Fruit fly (Drosophila melanogaster) whole organism, embryonic: ENCODE data around the gene CG18132.

Experiments used
- Atf6 ChIP-seq: fragments of 200-800 bp; sonication (Bioruptor generic); IDR thresholded peaks from 2 replicates; pipeline ENCODE4 v1.3.6; 2022; ENCODE audit warnings: missing biosample characterization, missing genetic modification characterization
- B-H1 ChIP-seq: fragments of 200-800 bp; sonication (Bioruptor generic); IDR thresholded peaks from 3 replicates; pipeline ENCODE4 v1.3.6; 2022; ENCODE audit warnings: missing biosample characterization, missing genetic modification characterization
- BtbVII ChIP-seq: fragments of 200-800 bp; sonication (Bioruptor generic); optimal IDR thresholded peaks from 3 replicates; lab custom pipeline; 2017; ENCODE audit warnings: missing biosample characterization, mild to moderate bottlenecking, missing genetic modification characterization
- C15 ChIP-seq: fragments of 200-800 bp; sonication (Bioruptor generic); IDR thresholded peaks from 3 replicates; pipeline ENCODE4 v1.3.6; 2022; ENCODE audit warnings: missing biosample characterization, missing genetic modification characterization
- CG13624 ChIP-seq: fragments of 200-800 bp; sonication (Bioruptor generic); optimal IDR thresholded peaks from 2 replicates; lab custom pipeline; 2016; ENCODE audit warnings: missing biosample characterization, missing genetic modification characterization
- CG14441 ChIP-seq: fragments of 200-800 bp; sonication (Bioruptor generic); IDR thresholded peaks from 2 replicates; pipeline ENCODE4 v1.3.6; 2022; ENCODE audit warnings: missing biosample characterization, missing genetic modification characterization
- CG15696 ChIP-seq: fragments of 200-800 bp; sonication (Bioruptor generic); optimal IDR thresholded peaks from 2 replicates; lab custom pipeline; 2019; ENCODE audit warnings: missing biosample characterization, mild to moderate bottlenecking, missing genetic modification characterization, moderate library complexity
- CG2712 ChIP-seq: fragments of 200-800 bp; optimal IDR thresholded peaks from 3 replicates; lab custom pipeline; 2019; ENCODE audit warnings: missing biosample characterization, mild to moderate bottlenecking, missing genetic modification characterization, moderate library complexity
- CG31224 ChIP-seq: fragments of 200-800 bp; sonication (Bioruptor generic); IDR thresholded peaks from 2 replicates; pipeline ENCODE4 v1.3.6; 2022; ENCODE audit warnings: missing biosample characterization, missing genetic modification characterization
- CG5245 ChIP-seq: fragments of 200-800 bp; sonication (Bioruptor generic); optimal IDR thresholded peaks from 3 replicates; lab custom pipeline; 2016; ENCODE audit warnings: missing biosample characterization, missing genetic modification characterization
- CG8281 ChIP-seq: fragments of 200-800 bp; sonication (Bioruptor generic); optimal IDR thresholded peaks from 2 replicates; lab custom pipeline; 2018; ENCODE audit warnings: missing biosample characterization, mild to moderate bottlenecking, missing genetic modification characterization, moderate library complexity
- CG8388 ChIP-seq: fragments of 200-800 bp; sonication (Bioruptor generic); optimal IDR thresholded peaks from 2 replicates; lab custom pipeline; 2019; ENCODE audit warnings: missing biosample characterization, mild to moderate bottlenecking, missing genetic modification characterization, moderate library complexity
- CHES-1-like ChIP-seq: fragments of 200-800 bp; sonication (Bioruptor generic); optimal IDR thresholded peaks from 2 replicates; lab custom pipeline; 2016; ENCODE audit warnings: missing biosample characterization, missing genetic modification characterization
- Chrac-16 ChIP-seq: fragments of 200-800 bp; sonication (Bioruptor generic); optimal IDR thresholded peaks from 3 replicates; lab custom pipeline; 2016; ENCODE audit warnings: missing biosample characterization, missing genetic modification characterization
- CoRest ChIP-seq: fragments of 200-800 bp; sonication (Bioruptor generic); optimal IDR thresholded peaks from 3 replicates; lab custom pipeline; 2018; ENCODE audit warnings: missing biosample characterization, mild to moderate bottlenecking, missing genetic modification characterization, moderate library complexity
- D19B ChIP-seq: fragments of 200-800 bp; sonication (Bioruptor generic); optimal IDR thresholded peaks from 2 replicates; lab custom pipeline; 2017; ENCODE audit warnings: missing biosample characterization, mild to moderate bottlenecking, missing genetic modification characterization
- Deaf1 ChIP-seq: fragments of 200-800 bp; optimal IDR thresholded peaks from 3 replicates; lab custom pipeline; 2019; ENCODE audit warnings: missing biosample characterization, mild to moderate bottlenecking, missing genetic modification characterization, moderate library complexity
- Dfd ChIP-seq, 2 experiments: fragments of >200 bp; optimal IDR thresholded peaks; 2 replicates each; lab custom pipeline; 2017; ENCODE audit warnings: missing biosample characterization in 2 of 2, missing genetic modification characterization in 2 of 2
- Dip3 ChIP-seq: fragments of 200-800 bp; sonication (Bioruptor generic); optimal IDR thresholded peaks from 3 replicates; lab custom pipeline; 2016; ENCODE audit warnings: missing biosample characterization, missing genetic modification characterization
- Drgx ChIP-seq: fragments of 200-800 bp; sonication (Bioruptor generic); IDR thresholded peaks from 2 replicates; pipeline ENCODE4 v1.3.6; 2022; ENCODE audit warnings: missing biosample characterization, missing genetic modification characterization
- H2.0 ChIP-seq: fragments of 200-800 bp; sonication (Bioruptor generic); IDR thresholded peaks from 2 replicates; pipeline ENCODE4 v1.3.6; 2022; ENCODE audit warnings: missing biosample characterization, missing genetic modification characterization
- HHEX ChIP-seq: fragments of 200-800 bp; sonication (Bioruptor generic); optimal IDR thresholded peaks from 3 replicates; lab custom pipeline; 2017; ENCODE audit warnings: missing biosample characterization, mild to moderate bottlenecking, missing genetic modification characterization, missing genetic modification reagents
- HLH3B ChIP-seq: fragments of 200-800 bp; sonication (Bioruptor generic); IDR thresholded peaks from 2 replicates; pipeline ENCODE4 v1.3.6; 2022; ENCODE audit warnings: missing biosample characterization, missing genetic modification characterization
- MESR4 ChIP-seq: fragments of 200-800 bp; sonication (Bioruptor generic); optimal IDR thresholded peaks from 2 replicates; lab custom pipeline; 2018; ENCODE audit warnings: missing biosample characterization, mild to moderate bottlenecking, missing genetic modification characterization, moderate library complexity
- NC2α ChIP-seq: fragments of 200-800 bp; sonication (Bioruptor generic); optimal IDR thresholded peaks from 2 replicates; lab custom pipeline; 2016; ENCODE audit warnings: missing biosample characterization, missing genetic modification characterization
- ac ChIP-seq: fragments of 200-800 bp; sonication (Bioruptor generic); optimal IDR thresholded peaks from 3 replicates; lab custom pipeline; 2017; ENCODE audit warnings: missing biosample characterization, mild to moderate bottlenecking, missing genetic modification characterization
- az2 ChIP-seq: fragments of 200-800 bp; sonication (Bioruptor generic); optimal IDR thresholded peaks from 3 replicates; lab custom pipeline; 2016; ENCODE audit warnings: missing biosample characterization, missing genetic modification characterization
- ewg ChIP-seq: fragments of 200-800 bp; sonication (Bioruptor generic); optimal IDR thresholded peaks from 3 replicates; lab custom pipeline; 2017; ENCODE audit warnings: mild to moderate bottlenecking, missing biosample characterization, missing genetic modification reagents, missing genetic modification characterization
- fu2 ChIP-seq: fragments of 200-800 bp; sonication (Bioruptor generic); optimal IDR thresholded peaks from 2 replicates; lab custom pipeline; 2016; ENCODE audit warnings: missing biosample characterization, missing genetic modification characterization
- hkb ChIP-seq, 2 experiments: fragments of 200-800 bp in 1 of 2; fragments of >200 bp in 1 of 2; sonication (Bioruptor generic) in 1 of 2; IDR thresholded peaks in 1 of 2; optimal IDR thresholded peaks in 1 of 2; 2 replicates each; pipeline versions ENCODE4 v1.3.6 to Lab custom; 2017 to 2022; ENCODE audit warnings: missing biosample characterization in 1 of 2, missing genetic modification characterization in 1 of 2
- klu ChIP-seq: fragments of 200-800 bp; sonication (Bioruptor generic); IDR thresholded peaks from 2 replicates; pipeline ENCODE4 v1.3.6; 2022; ENCODE audit warnings: missing biosample characterization, missing genetic modification characterization
- onecut ChIP-seq: fragments of 200-800 bp; sonication (Bioruptor generic); IDR thresholded peaks from 2 replicates; pipeline ENCODE4 v1.3.6; 2022; ENCODE audit warnings: missing biosample characterization, missing genetic modification characterization
- pb ChIP-seq: fragments of 200-800 bp; sonication (Bioruptor generic); optimal IDR thresholded peaks from 3 replicates; lab custom pipeline; 2016; ENCODE audit warnings: missing biosample characterization, missing genetic modification characterization
- pita ChIP-seq: fragments of 200-800 bp; sonication (Bioruptor generic); optimal IDR thresholded peaks from 2 replicates; lab custom pipeline; 2017; ENCODE audit warnings: missing biosample characterization, mild to moderate bottlenecking, missing genetic modification characterization
- prd ChIP-seq, 3 experiments: fragments of >200 bp in 2 of 3; fragments of 200-800 bp in 1 of 3; sonication (Bioruptor generic) in 1 of 3; optimal IDR thresholded peaks in 2 of 3; IDR thresholded peaks in 1 of 3; 2 replicates in 2 of 3; 3 replicates in 1 of 3; pipeline versions ENCODE4 v1.3.6 to Lab custom; 2017 to 2022; ENCODE audit warnings: missing biosample characterization in 1 of 3, missing genetic modification characterization in 1 of 3
- pzg ChIP-seq: fragments of 200-800 bp; sonication (Bioruptor generic); optimal IDR thresholded peaks from 3 replicates; lab custom pipeline; 2018; ENCODE audit warnings: missing biosample characterization, mild to moderate bottlenecking, missing genetic modification characterization, moderate library complexity
- sens ChIP-seq: fragments of 200-800 bp; sonication (Bioruptor generic); peaks from one replicate; lab custom pipeline; 2016; ENCODE audit warnings: missing biosample characterization, missing genetic modification characterization
- shn ChIP-seq: fragments of 200-800 bp; sonication (Bioruptor generic); optimal IDR thresholded peaks from 3 replicates; lab custom pipeline; 2016; ENCODE audit warnings: missing biosample characterization, missing genetic modification characterization
- tin ChIP-seq: fragments of 200-800 bp; sonication (Bioruptor generic); optimal IDR thresholded peaks from 3 replicates; lab custom pipeline; 2016; ENCODE audit warnings: missing biosample characterization, missing genetic modification characterization
- trh ChIP-seq: fragments of 200-800 bp; sonication (Bioruptor generic); optimal IDR thresholded peaks from 2 replicates; lab custom pipeline; 2016; ENCODE audit warnings: missing biosample characterization, missing genetic modification characterization
- unpg ChIP-seq: fragments of 200-800 bp; sonication (Bioruptor generic); optimal IDR thresholded peaks from 3 replicates; lab custom pipeline; 2018; ENCODE audit warnings: missing biosample characterization, mild to moderate bottlenecking, missing genetic modification characterization, moderate library complexity
- zen ChIP-seq: fragments of 200-800 bp; sonication (Bioruptor generic); optimal IDR thresholded peaks from 3 replicates; lab custom pipeline; 2018; ENCODE audit warnings: missing biosample characterization, mild to moderate bottlenecking, missing genetic modification characterization, moderate library complexity

Gene CG18132

dm6 chr2L:1547860-1548259 lies 30.6 kb upstream of the CG18132 start:
- TF ChIP-seq pita (GFP tag; lab: Kevin White, UChicago) (no peak), sens (GFP tag; lab: Kevin White, UChicago) (peak; percentile 30), CG8281 (tag; lab: Kevin White, UChicago) (peak; percentile 94)

- TF ChIP-seq Drgx (GFP tag; lab: Robert Waterston, UW) (peak; percentile 30; the same call in 1 of the 2 replicates), HHEX (GFP tag; lab: Kevin White, UChicago) (no peak), BtbVII (GFP tag; lab: Kevin White, UChicago) (no peak), CG31224 (no peak)
Measured at dm6 chr2L:1538132-1538531, 20.9 kb upstream of the CG18132 start.

- TF ChIP-seq Drgx (GFP tag; lab: Robert Waterston, UW) (peak; percentile 46; the same call in 1 of the 2 replicates), Atf6 (no peak)
Measured at dm6 chr2L:1535231-1535630, 18.0 kb upstream of the CG18132 start.

dm6 chr2L:1522397-1522796 lies 5.1 kb upstream of the CG18132 start, which contains the start of gene Or22b:
Or22b (plus strand) TSS chr2L:1522697.
- TF ChIP-seq Deaf1 (tag; lab: Kevin White, UChicago) (no peak), ewg (no peak), onecut (GFP tag; lab: Robert Waterston, UW) (no peak), CHES-1-like (no peak), CG8388 (GFP tag; lab: Kevin White, UChicago) (no peak), tin (GFP tag; lab: Kevin White, UChicago) (no peak), az2 (GFP tag; lab: Kevin White, UChicago) (no peak), fu2 (no peak), klu (GFP tag; lab: Robert Waterston, UW) (no peak)

dm6 chr2L:1520191-1520590 lies 2.9 kb upstream of the CG18132 start, which contains the start of gene Or22a:
Or22a (plus strand) TSS chr2L:1520491.
- TF ChIP-seq D19B (no peak), B-H1 (GFP tag; lab: Robert Waterston, UW) (no peak), NC2α (GFP tag; lab: Kevin White, UChicago) (no peak), onecut (GFP tag; lab: Robert Waterston, UW) (no peak), HLH3B (GFP tag; lab: Robert Waterston, UW) (no peak), ewg (no peak), pb (GFP tag; lab: Kevin White, UChicago) (no peak)

- TF ChIP-seq CG5245 (GFP tag; lab: Kevin White, UChicago): no peak
- no peak for TF ChIP-seq Chrac-16 (GFP tag; lab: Kevin White, UChicago)
- TF ChIP-seq CG14441 (GFP tag; lab: Robert Waterston, UW): no peak
- TF ChIP-seq trh (GFP tag; lab: Kevin White, UChicago): no peak
- no peak for TF ChIP-seq unpg (GFP tag; lab: Kevin White, UChicago)
- TF ChIP-seq hkb (optimal IDR thresholded peaks at IDR 0.05; lab: Kevin White, UChicago): no peak
- no peak for TF ChIP-seq hkb (GFP tag; IDR thresholded peaks at IDR 0.05; lab: Robert Waterston, UW)
- TF ChIP-seq pzg (GFP tag; lab: Kevin White, UChicago): no peak
- TF ChIP-seq zen (tag; lab: Kevin White, UChicago): peak; percentile 71
- TF ChIP-seq fu2: no peak
- no peak for TF ChIP-seq C15 (GFP tag; lab: Robert Waterston, UW)
- TF ChIP-seq CoRest (tag; lab: Kevin White, UChicago): no peak
- TF ChIP-seq Dfd (GFP tag; optimal IDR thresholded peaks at IDR 0.05; lab: Kevin White, UChicago): no peak
- TF ChIP-seq CG13624: no peak
- no peak for TF ChIP-seq prd (optimal IDR thresholded peaks at IDR 0.05; lab: Kevin White, UChicago)
- 0 out of 3 replicates have a peak, but pooled peaks have one; percentile 20 for TF ChIP-seq prd (GFP tag; IDR thresholded peaks at IDR 0.05; lab: Robert Waterston, UW)
- TF ChIP-seq MESR4 (GFP tag; lab: Kevin White, UChicago): no peak
- peak; percentile 90 for TF ChIP-seq ac (GFP tag; lab: Kevin White, UChicago)
- no peak for TF ChIP-seq H2.0 (GFP tag; lab: Robert Waterston, UW)
- no peak for TF ChIP-seq shn (GFP tag; lab: Kevin White, UChicago)
- TF ChIP-seq CG2712 (tag; lab: Kevin White, UChicago): no peak
- TF ChIP-seq Dip3 (GFP tag; lab: Kevin White, UChicago): no peak
- TF ChIP-seq CG15696 (tag; lab: Kevin White, UChicago): peak; percentile 12
Measured at dm6 chr2L:1518022-1518421, 744 bp upstream of the CG18132 start, which contains the start of gene halo. halo (minus strand) TSS chr2L:1518148.
